Worm (Caenorhabditis elegans) whole organism, young adult: ENCODE results near the gene R144.3.

Experiments
- B0261.1 ChIP-seq: sonication (generic microtip); optimal IDR thresholded peaks from 2 replicates; lab custom pipeline; 2016; ENCODE audit warnings: mild to moderate bottlenecking, missing genetic modification characterization, moderate library complexity, missing compliant biosample characterization
- B0336.3 ChIP-seq: fragments of 200-800 bp; sonication (Bioruptor generic); IDR thresholded peaks from 2 replicates; pipeline ENCODE4 v1.3.6; 2022; ENCODE audit warnings: missing genetic modification characterization, missing compliant biosample characterization
- F37B4.10 ChIP-seq: fragments of 200-800 bp; sonication (Bioruptor generic); IDR thresholded peaks from 2 replicates; pipeline ENCODE4 v1.3.6; 2022; ENCODE audit warnings: missing genetic modification characterization, missing compliant biosample characterization
- F57A8.1 ChIP-seq: fragments of 200-800 bp; sonication (Bioruptor generic); optimal IDR thresholded peaks from 2 replicates; lab custom pipeline; 2018; ENCODE audit warnings: mild to moderate bottlenecking, missing genetic modification characterization, moderate library complexity, missing compliant biosample characterization
- K12H6.12 ChIP-seq: fragments of 200-800 bp; sonication (Bioruptor generic); optimal IDR thresholded peaks from 2 replicates; lab custom pipeline; 2018; ENCODE audit warnings: mild to moderate bottlenecking, missing genetic modification characterization, missing compliant biosample characterization
- Y53G8AR.9 ChIP-seq: fragments of 200-800 bp; sonication (Bioruptor generic); conservative IDR thresholded peaks from 2 replicates; pipeline ENCODE4 v1.3.6; 2022; ENCODE audit warnings: missing genetic modification reagents, missing genetic modification characterization, missing compliant biosample characterization
- Y67H2A.10 ChIP-seq: fragments of 200-800 bp; sonication (Bioruptor generic); conservative IDR thresholded peaks from 2 replicates; pipeline ENCODE4 v1.3.6; 2022; ENCODE audit warnings: missing genetic modification reagents, missing genetic modification characterization, missing compliant biosample characterization
- Y79H2A.3 ChIP-seq: fragments of 200-800 bp; sonication (Bioruptor generic); conservative IDR thresholded peaks from 2 replicates; pipeline ENCODE4 v1.3.6; 2022; ENCODE audit warnings: missing genetic modification reagents, missing genetic modification characterization, missing compliant biosample characterization
- Y95B8A.8 ChIP-seq: fragments of 200-800 bp; sonication (Bioruptor generic); IDR thresholded peaks from 2 replicates; pipeline ENCODE4 v1.3.6; 2022; ENCODE audit warnings: missing genetic modification reagents, missing genetic modification characterization, missing compliant biosample characterization
- ZK185.1 ChIP-seq: sonication (generic microtip); optimal IDR thresholded peaks from 2 replicates; lab custom pipeline; 2016; ENCODE audit warnings: mild to moderate bottlenecking, missing genetic modification characterization, missing compliant biosample characterization; ENCODE audit not compliant: poor library complexity, severe bottlenecking
- atf-7 ChIP-seq: sonication (generic microtip); optimal IDR thresholded peaks from 2 replicates; lab custom pipeline; 2017; ENCODE audit warnings: mild to moderate bottlenecking, missing genetic modification characterization, missing compliant biosample characterization
- athp-1 ChIP-seq: sonication (generic microtip); optimal IDR thresholded peaks from 2 replicates; lab custom pipeline; 2017; ENCODE audit warnings: mild to moderate bottlenecking, missing genetic modification characterization, missing compliant biosample characterization
- attf-5 ChIP-seq: fragments of 200-800 bp; sonication (Bioruptor generic); optimal IDR thresholded peaks from 2 replicates; lab custom pipeline; 2018; ENCODE audit warnings: mild to moderate bottlenecking, missing genetic modification characterization, missing compliant biosample characterization
- attf-6 ChIP-seq: fragments of 200-800 bp; sonication (Bioruptor generic); IDR thresholded peaks from 2 replicates; pipeline ENCODE4 v1.3.6; 2022; ENCODE audit warnings: missing genetic modification reagents, missing genetic modification characterization, missing compliant biosample characterization
- cebp-1 ChIP-seq, 2 experiments: fragments of 200-800 bp in 1 of 2; sonication (Bioruptor generic) in 1 of 2; sonication (generic microtip) in 1 of 2; IDR thresholded peaks in 1 of 2; optimal IDR thresholded peaks in 1 of 2; 2 replicates each; pipeline versions ENCODE4 v1.3.6 to Lab custom; 2017 to 2022; ENCODE audit warnings: missing compliant biosample characterization in 2 of 2, missing genetic modification characterization in 2 of 2, mild to moderate bottlenecking in 1 of 2, missing genetic modification reagents in 1 of 2, moderate library complexity in 1 of 2
- cebp-2 ChIP-seq: fragments of 200-800 bp; sonication (Bioruptor generic); IDR thresholded peaks from 2 replicates; pipeline ENCODE4 v1.3.6; 2022; ENCODE audit warnings: missing genetic modification characterization, missing compliant biosample characterization
- ceh-100 ChIP-seq: fragments of 200-800 bp; sonication (Bioruptor generic); IDR thresholded peaks from 2 replicates; pipeline ENCODE4 v1.3.6; 2022; ENCODE audit warnings: missing genetic modification reagents, missing genetic modification characterization, missing compliant biosample characterization
- die-1 ChIP-seq: sonication (generic microtip); optimal IDR thresholded peaks from 2 replicates; lab custom pipeline; 2016; ENCODE audit warnings: missing genotype, mild to moderate bottlenecking, missing genetic modification characterization, missing compliant biosample characterization
- dpl-1 ChIP-seq: fragments of 150-350 bp; optimal IDR thresholded peaks from 2 replicates; lab custom pipeline; 2014; ENCODE audit warnings: missing biosample characterization, missing genetic modification reagents, missing genetic modification characterization
- egl-44 ChIP-seq: fragments of 200-800 bp; sonication (Bioruptor generic); IDR thresholded peaks from 2 replicates; pipeline ENCODE4 v1.3.6; 2022; ENCODE audit warnings: missing genetic modification reagents, missing genetic modification characterization, missing compliant biosample characterization
- egrh-3 ChIP-seq: fragments of 200-800 bp; sonication (Bioruptor generic); IDR thresholded peaks from 2 replicates; pipeline ENCODE4 v1.3.6; 2022; ENCODE audit warnings: missing genetic modification reagents, missing genetic modification characterization, missing compliant biosample characterization
- fkh-3 ChIP-seq: sonication (generic microtip); optimal IDR thresholded peaks from 2 replicates; lab custom pipeline; 2016; ENCODE audit warnings: mild to moderate bottlenecking, missing genetic modification characterization, missing compliant biosample characterization
- him-1 ChIP-seq: sonication (generic microtip); optimal IDR thresholded peaks from 2 replicates; lab custom pipeline; 2016; ENCODE audit warnings: missing genotype, missing genetic modification reagents, missing genetic modification characterization, missing compliant biosample characterization
- hlh-12 ChIP-seq: sonication (generic microtip); optimal IDR thresholded peaks from 2 replicates; lab custom pipeline; 2016; ENCODE audit warnings: missing genetic modification characterization, missing compliant biosample characterization
- lin-35 ChIP-seq, 3 experiments: fragments of 150-350 bp in 2 of 3; sonication (generic microtip) in 1 of 3; optimal IDR thresholded peaks; 2 replicates each; lab custom pipeline; 2014 to 2018; ENCODE audit warnings: missing biosample characterization in 3 of 3, missing genetic modification characterization in 3 of 3, missing genetic modification reagents in 3 of 3
- lin-40 ChIP-seq: sonication (generic microtip); optimal IDR thresholded peaks from 2 replicates; lab custom pipeline; 2016; ENCODE audit warnings: missing genetic modification characterization, mild to moderate bottlenecking, missing compliant biosample characterization, missing genotype, missing genetic modification reagents
- lir-1 ChIP-seq: fragments of 200-800 bp; sonication (Bioruptor generic); conservative IDR thresholded peaks from 2 replicates; pipeline ENCODE4 v1.3.6; 2022; ENCODE audit warnings: missing genetic modification reagents, missing genetic modification characterization, missing compliant biosample characterization
- madf-10 ChIP-seq: sonication (generic microtip); optimal IDR thresholded peaks from 2 replicates; lab custom pipeline; 2016; ENCODE audit warnings: mild to moderate bottlenecking, missing genetic modification characterization, missing compliant biosample characterization
- mel-28 ChIP-seq: sonication (generic microtip); optimal IDR thresholded peaks from 2 replicates; lab custom pipeline; 2016; ENCODE audit warnings: borderline replicate concordance, mild to moderate bottlenecking, missing genetic modification characterization, missing compliant biosample characterization
- mes-4 ChIP-seq: sonication (generic microtip); optimal IDR thresholded peaks from 2 replicates; lab custom pipeline; 2016; ENCODE audit warnings: missing genotype, missing genetic modification characterization, missing compliant biosample characterization
- mxl-1 ChIP-seq: sonication (generic microtip); optimal IDR thresholded peaks from 2 replicates; lab custom pipeline; 2016; ENCODE audit warnings: missing genetic modification characterization, missing compliant biosample characterization
- nfya-1 ChIP-seq: sonication (generic microtip); optimal IDR thresholded peaks from 2 replicates; lab custom pipeline; 2017; ENCODE audit warnings: antibody characterized with exemption, missing compliant biosample characterization, missing genetic modification characterization, borderline replicate concordance; ENCODE audit not compliant: insufficient read depth
- nfya-2 ChIP-seq: fragments of 200-800 bp; sonication (Bioruptor generic); IDR thresholded peaks from 2 replicates; pipeline ENCODE4 v1.3.6; 2022; ENCODE audit warnings: missing genetic modification reagents, missing genetic modification characterization, missing compliant biosample characterization
- nfyb-1 ChIP-seq: fragments of 200-800 bp; sonication (Bioruptor generic); IDR thresholded peaks from 2 replicates; pipeline ENCODE4 v1.3.6; 2022; ENCODE audit warnings: missing genetic modification reagents, missing genetic modification characterization, missing compliant biosample characterization
- nhr-90 ChIP-seq: sonication (generic microtip); optimal IDR thresholded peaks from 2 replicates; lab custom pipeline; 2016; ENCODE audit warnings: missing genotype, mild to moderate bottlenecking, missing genetic modification characterization, missing compliant biosample characterization
- pbrm-1 ChIP-seq: fragments of 200-800 bp; sonication (Bioruptor generic); IDR thresholded peaks from 2 replicates; pipeline ENCODE4 v1.3.6; 2022; ENCODE audit warnings: missing genetic modification reagents, missing genetic modification characterization, missing compliant biosample characterization
- repo-1 ChIP-seq: sonication (generic microtip); optimal IDR thresholded peaks from 2 replicates; lab custom pipeline; 2017; ENCODE audit warnings: mild to moderate bottlenecking, missing genetic modification characterization, missing compliant biosample characterization
- snpc-1.1 ChIP-seq: sonication (generic microtip); optimal IDR thresholded peaks from 2 replicates; lab custom pipeline; 2017; ENCODE audit warnings: missing genetic modification characterization, mild to moderate bottlenecking, missing compliant biosample characterization, antibody characterized with exemption, moderate library complexity, missing genotype, missing genetic modification reagents; ENCODE audit not compliant: insufficient read depth
- snpc-1.3 ChIP-seq: sonication (generic microtip); optimal IDR thresholded peaks from 2 replicates; lab custom pipeline; 2017; ENCODE audit warnings: missing genetic modification characterization, mild to moderate bottlenecking, missing compliant biosample characterization, antibody characterized with exemption, moderate library complexity, missing genotype, missing genetic modification reagents; ENCODE audit not compliant: insufficient read depth
- sptf-2 ChIP-seq: fragments of 200-800 bp; sonication (Bioruptor generic); optimal IDR thresholded peaks from 2 replicates; lab custom pipeline; 2018; ENCODE audit warnings: mild to moderate bottlenecking, missing genetic modification characterization, missing compliant biosample characterization
- tlf-1 ChIP-seq: fragments of 200-800 bp; sonication (Bioruptor generic); optimal IDR thresholded peaks from 2 replicates; lab custom pipeline; 2018; ENCODE audit warnings: mild to moderate bottlenecking, missing genetic modification characterization, missing compliant biosample characterization
- unc-130 ChIP-seq: sonication (generic microtip); optimal IDR thresholded peaks from 2 replicates; lab custom pipeline; 2016; ENCODE audit warnings: missing genetic modification reagents, missing genetic modification characterization, missing compliant biosample characterization
- xnd-1 ChIP-seq: sonication (generic microtip); optimal IDR thresholded peaks from 2 replicates; lab custom pipeline; 2016; ENCODE audit warnings: missing genotype, missing genetic modification reagents, missing genetic modification characterization, missing compliant biosample characterization
- zfh-2 ChIP-seq: fragments of 200-800 bp; sonication (Bioruptor generic); conservative IDR thresholded peaks from 2 replicates; pipeline ENCODE4 v1.3.6; 2022; ENCODE audit warnings: missing genetic modification reagents, missing genetic modification characterization, missing compliant biosample characterization
- ztf-3 ChIP-seq: fragments of 200-800 bp; sonication (Bioruptor generic); optimal IDR thresholded peaks from 2 replicates; lab custom pipeline; 2018; ENCODE audit warnings: mild to moderate bottlenecking, missing genetic modification characterization, missing compliant biosample characterization
- ztf-6 ChIP-seq: fragments of 200-800 bp; sonication (Bioruptor generic); IDR thresholded peaks from 2 replicates; pipeline ENCODE4 v1.3.6; 2022; ENCODE audit warnings: missing genetic modification reagents, missing genetic modification characterization, missing compliant biosample characterization

Gene R144.3

DNA sequence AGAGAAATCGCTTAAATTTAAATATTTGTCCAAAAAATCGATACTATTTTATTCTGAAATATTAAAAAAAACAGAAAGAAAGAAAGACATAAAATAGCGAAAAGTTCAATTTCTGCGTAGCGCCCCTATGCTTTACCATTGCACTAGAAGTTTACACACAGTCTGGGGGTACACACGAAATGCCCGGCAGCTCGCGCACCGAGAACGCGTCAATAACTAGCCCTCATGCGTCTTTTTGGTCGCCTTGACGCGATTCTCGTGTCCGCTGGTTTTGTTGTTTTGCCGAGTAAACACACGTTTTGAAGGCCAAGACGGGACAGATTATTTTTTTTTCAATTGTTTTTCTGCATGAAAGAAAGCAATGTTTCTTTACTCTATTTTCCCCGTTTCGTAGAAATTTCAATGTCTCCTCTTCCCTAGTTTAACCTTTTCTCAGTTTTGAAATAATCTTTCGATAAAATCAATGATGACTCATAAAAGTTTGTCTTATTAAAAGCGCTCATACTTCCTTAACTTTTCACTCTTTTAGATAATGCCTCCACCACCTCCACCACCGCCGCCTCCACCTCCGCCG, 3.6 kb upstream of the R144.3 start, which contains the start of gene wip-1 (continued):
- TF ChIP-seq atf-7 (tag; lab: Kevin White, UChicago) (peak; percentile 92), unc-130 (GFP tag; lab: Kevin White, UChicago) (peak; percentile 96), sptf-2 (GFP tag; lab: Kevin White, UChicago) (peak; percentile 91), snpc-1.1 (tag; lab: Kevin White, UChicago) (peak; percentile 81), nfya-1 (tag; lab: Kevin White, UChicago) (no peak), nfya-2 (no peak), attf-6 (GFP tag; lab: Robert Waterston, UW) (peak; percentile 83), attf-5 (GFP tag; lab: Kevin White, UChicago) (peak; percentile 100), fkh-3 (tag; lab: Kevin White, UChicago) (peak; percentile 21), B0336.3 (GFP tag; lab: Robert Waterston, UW) (peak; percentile 99), ZK185.1 (tag; lab: Kevin White, UChicago) (peak; percentile 96), Y67H2A.10 (GFP tag; lab: Robert Waterston, UW) (peak; percentile 89), zfh-2 (GFP tag; lab: Robert Waterston, UW) (peak; percentile 97), ztf-3 (GFP tag; lab: Kevin White, UChicago) (peak; percentile 73), mes-4 (no peak), snpc-1.3 (tag; lab: Kevin White, UChicago) (peak; percentile 96), dpl-1 (peak; percentile 86), pbrm-1 (GFP tag; lab: Robert Waterston, UW) (peak; percentile 99), Y79H2A.3 (GFP tag; lab: Robert Waterston, UW) (peak; percentile 83), madf-10 (tag; lab: Kevin White, UChicago) (peak; percentile 93), Y53G8AR.9 (GFP tag; lab: Robert Waterston, UW) (peak; percentile 98), egl-44 (peak; percentile 96), Y95B8A.8 (GFP tag; lab: Robert Waterston, UW) (peak; percentile 98), lin-40 (tag; lab: Kevin White, UChicago) (peak; percentile 98), lin-35 (GFP tag; optimal IDR thresholded peaks at IDR 0.05; lab: Kevin White, UChicago) (peak; percentile 58 to 97 (median 82)), repo-1 (tag; lab: Kevin White, UChicago) (peak; percentile 96), egrh-3 (GFP tag; lab: Robert Waterston, UW) (peak; percentile 64), mxl-1 (tag; lab: Kevin White, UChicago) (peak; percentile 37), ztf-6 (GFP tag; lab: Robert Waterston, UW) (0 out of 2 replicates have a peak, but pooled peaks have one; percentile 73), nfyb-1 (GFP tag; lab: Robert Waterston, UW) (peak; percentile 98), tlf-1 (GFP tag; lab: Kevin White, UChicago) (peak; percentile 99), hlh-12 (tag; lab: Kevin White, UChicago) (no peak), athp-1 (peak; percentile 98), die-1 (peak; percentile 72), nhr-90 (tag; lab: Kevin White, UChicago) (peak; percentile 92), lir-1 (GFP tag; lab: Robert Waterston, UW) (peak; percentile 95), ceh-100 (GFP tag; lab: Robert Waterston, UW) (peak; percentile 89), K12H6.12 (tag; lab: Kevin White, UChicago) (peak; percentile 97), him-1 (tag; lab: Kevin White, UChicago) (peak; percentile 84), B0261.1 (peak; percentile 34), mel-28 (tag; lab: Kevin White, UChicago) (peak; percentile 43), F57A8.1 (GFP tag; lab: Kevin White, UChicago) (peak; percentile 80), cebp-1 (GFP tag; IDR thresholded peaks at IDR 0.05; lab: Robert Waterston, UW) (peak; percentile 90), cebp-1 (tag; optimal IDR thresholded peaks at IDR 0.05; lab: Kevin White, UChicago) (peak; percentile 97), F37B4.10 (GFP tag; lab: Robert Waterston, UW) (0 out of 2 replicates have a peak, but pooled peaks have one; percentile 87), cebp-2 (GFP tag; lab: Robert Waterston, UW) (peak; percentile 81; the same call in 1 of the 2 replicates), xnd-1 (tag; lab: Kevin White, UChicago) (peak; percentile 86)
